Worm (Caenorhabditis elegans): ENCODE measurements around the gene F52B10.3.

- no peak for TF ChIP-seq ztf-11 (tag; optimal IDR thresholded peaks at IDR 0.05)
- no peak for TF ChIP-seq nfya-1 (tag; optimal IDR thresholded peaks at IDR 0.05; ENCODE audit: insufficient read depth)
- TF ChIP-seq unc-62 (GFP tag; optimal IDR thresholded peaks at IDR 0.05), result no peak
- no peak for TF ChIP-seq nhr-237 (tag; optimal IDR thresholded peaks at IDR 0.05)
- TF ChIP-seq nhr-11 (tag; optimal IDR thresholded peaks at IDR 0.05), result no peak
- no peak for TF ChIP-seq nhr-77 (tag; optimal IDR thresholded peaks at IDR 0.05)
- TF ChIP-seq egl-27 (tag; optimal IDR thresholded peaks at IDR 0.05), result no peak
- no peak for TF ChIP-seq lin-39 (tag; optimal IDR thresholded peaks at IDR 0.05)
Observed at ce11 chrX:2940572-2940971, 42.4 kb upstream of the F52B10.3 start, which contains the start of gene pfk-1.1.

Data from whole organism, L3 larva.